Worm (Caenorhabditis elegans) whole organism, young adult: ENCODE measurements around the gene tbc-6.
A peak's percentile ranks its signal among the peaks of the same experiment; 100 is the strongest.

Source experiments
- B0035.1 ChIP-seq: sonication (generic microtip); optimal IDR thresholded peaks from 2 replicates; lab custom pipeline; 2016; ENCODE audit warnings: missing genetic modification characterization, mild to moderate bottlenecking, missing compliant biosample characterization, missing genotype, missing genetic modification reagents
- C06A6.2 ChIP-seq: fragments of 200-800 bp; sonication (Bioruptor generic); conservative IDR thresholded peaks from 2 replicates; pipeline ENCODE4 v1.3.6; 2022; ENCODE audit warnings: missing genetic modification characterization, missing compliant biosample characterization
- F22D6.2 ChIP-seq: sonication (generic microtip); optimal IDR thresholded peaks from 2 replicates; lab custom pipeline; 2016; ENCODE audit warnings: mild to moderate bottlenecking, missing genetic modification characterization, missing compliant biosample characterization
- F49E8.2 ChIP-seq: sonication (generic microtip); optimal IDR thresholded peaks from 3 replicates; lab custom pipeline; 2017; ENCODE audit warnings: missing genetic modification characterization, mild to moderate bottlenecking, missing compliant biosample characterization, antibody characterized with exemption, moderate library complexity; ENCODE audit not compliant: insufficient read depth
- F52B5.7 ChIP-seq: sonication (generic microtip); optimal IDR thresholded peaks from 2 replicates; lab custom pipeline; 2016; ENCODE audit warnings: mild to moderate bottlenecking, missing genetic modification characterization, missing compliant biosample characterization
- F57C9.4 ChIP-seq: sonication (generic microtip); optimal IDR thresholded peaks from 2 replicates; lab custom pipeline; 2017; ENCODE audit warnings: mild to moderate bottlenecking, missing genetic modification characterization, missing compliant biosample characterization
- K12H6.12 ChIP-seq: fragments of 200-800 bp; sonication (Bioruptor generic); optimal IDR thresholded peaks from 2 replicates; lab custom pipeline; 2018; ENCODE audit warnings: mild to moderate bottlenecking, missing genetic modification characterization, missing compliant biosample characterization
- T07F8.4 ChIP-seq: sonication (generic microtip); optimal IDR thresholded peaks from 2 replicates; lab custom pipeline; 2016; ENCODE audit warnings: mild to moderate bottlenecking, missing genetic modification characterization, moderate library complexity, missing compliant biosample characterization
- Y53F4B.3 ChIP-seq: fragments of 200-800 bp; sonication (Bioruptor generic); IDR thresholded peaks from 2 replicates; pipeline ENCODE4 v1.3.6; 2022; ENCODE audit warnings: missing genetic modification reagents, missing genetic modification characterization, missing compliant biosample characterization
- aptf-2 ChIP-seq: fragments of 200-800 bp; sonication (Bioruptor generic); conservative IDR thresholded peaks from 2 replicates; pipeline ENCODE4 v1.3.6; 2022; ENCODE audit warnings: missing genetic modification reagents, missing genetic modification characterization, missing compliant biosample characterization
- athp-1 ChIP-seq: sonication (generic microtip); optimal IDR thresholded peaks from 2 replicates; lab custom pipeline; 2017; ENCODE audit warnings: mild to moderate bottlenecking, missing genetic modification characterization, missing compliant biosample characterization
- cebp-2 ChIP-seq: fragments of 200-800 bp; sonication (Bioruptor generic); IDR thresholded peaks from 2 replicates; pipeline ENCODE4 v1.3.6; 2022; ENCODE audit warnings: missing genetic modification characterization, missing compliant biosample characterization
- ceh-27 ChIP-seq: fragments of 200-800 bp; sonication (Bioruptor generic); optimal IDR thresholded peaks from 2 replicates; lab custom pipeline; 2018; ENCODE audit warnings: mild to moderate bottlenecking, missing genetic modification characterization, moderate library complexity, missing compliant biosample characterization
- ceh-40 ChIP-seq: fragments of 200-800 bp; sonication (Bioruptor generic); IDR thresholded peaks from 2 replicates; pipeline ENCODE4 v1.3.6; 2022; ENCODE audit warnings: missing genetic modification characterization, missing compliant biosample characterization
- chd-7 ChIP-seq: sonication (generic microtip); optimal IDR thresholded peaks from 2 replicates; lab custom pipeline; 2016; ENCODE audit warnings: mild to moderate bottlenecking, missing genetic modification characterization, moderate library complexity, missing compliant biosample characterization
- die-1 ChIP-seq: sonication (generic microtip); optimal IDR thresholded peaks from 2 replicates; lab custom pipeline; 2016; ENCODE audit warnings: missing genotype, mild to moderate bottlenecking, missing genetic modification characterization, missing compliant biosample characterization
- egrh-3 ChIP-seq: fragments of 200-800 bp; sonication (Bioruptor generic); IDR thresholded peaks from 2 replicates; pipeline ENCODE4 v1.3.6; 2022; ENCODE audit warnings: missing genetic modification reagents, missing genetic modification characterization, missing compliant biosample characterization
- ets-4 ChIP-seq: fragments of 200-800 bp; sonication (Bioruptor generic); optimal IDR thresholded peaks from 2 replicates; lab custom pipeline; 2018; ENCODE audit warnings: mild to moderate bottlenecking, missing genetic modification characterization, missing compliant biosample characterization
- gei-17 ChIP-seq: fragments of 200-800 bp; sonication (Bioruptor generic); optimal IDR thresholded peaks from 2 replicates; lab custom pipeline; 2018; ENCODE audit warnings: mild to moderate bottlenecking, missing genetic modification characterization, missing compliant biosample characterization
- him-1 ChIP-seq: sonication (generic microtip); optimal IDR thresholded peaks from 2 replicates; lab custom pipeline; 2016; ENCODE audit warnings: missing genotype, missing genetic modification reagents, missing genetic modification characterization, missing compliant biosample characterization
- hmg-1.2 ChIP-seq: fragments of 200-800 bp; sonication (Bioruptor generic); IDR thresholded peaks from 2 replicates; pipeline ENCODE4 v1.3.6; 2022; ENCODE audit warnings: missing genetic modification reagents, missing genetic modification characterization, missing compliant biosample characterization
- hrde-1 ChIP-seq: sonication (generic microtip); optimal IDR thresholded peaks from 2 replicates; lab custom pipeline; 2016; ENCODE audit warnings: missing genetic modification characterization, mild to moderate bottlenecking, missing compliant biosample characterization, moderate library complexity, missing genotype, missing genetic modification reagents, borderline replicate concordance
- let-526 ChIP-seq: fragments of 200-800 bp; sonication (Bioruptor generic); IDR thresholded peaks from 2 replicates; pipeline ENCODE4 v1.3.6; 2022; ENCODE audit warnings: missing genetic modification reagents, missing genetic modification characterization, missing compliant biosample characterization
- let-607 ChIP-seq, 2 experiments: fragments of 200-800 bp in 1 of 2; sonication (Bioruptor generic) in 1 of 2; sonication (generic microtip) in 1 of 2; optimal IDR thresholded peaks; 2 replicates each; lab custom pipeline; 2016 to 2018; ENCODE audit warnings: mild to moderate bottlenecking in 2 of 2, missing compliant biosample characterization in 2 of 2, missing genetic modification characterization in 2 of 2, moderate library complexity in 2 of 2, missing genotype in 1 of 2
- lin-26 ChIP-seq: fragments of 200-800 bp; sonication (Bioruptor generic); IDR thresholded peaks from 2 replicates; pipeline ENCODE4 v1.3.6; 2022; ENCODE audit warnings: missing genetic modification reagents, missing genetic modification characterization, missing compliant biosample characterization
- lin-35 ChIP-seq, 3 experiments: fragments of 150-350 bp in 2 of 3; sonication (generic microtip) in 1 of 3; optimal IDR thresholded peaks; 2 replicates each; lab custom pipeline; 2014 to 2018; ENCODE audit warnings: missing biosample characterization in 3 of 3, missing genetic modification characterization in 3 of 3, missing genetic modification reagents in 3 of 3
- lin-40 ChIP-seq: sonication (generic microtip); optimal IDR thresholded peaks from 2 replicates; lab custom pipeline; 2016; ENCODE audit warnings: missing genetic modification characterization, mild to moderate bottlenecking, missing compliant biosample characterization, missing genotype, missing genetic modification reagents
- lsl-1 ChIP-seq: fragments of 200-800 bp; sonication (Bioruptor generic); optimal IDR thresholded peaks from 2 replicates; lab custom pipeline; 2018; ENCODE audit warnings: mild to moderate bottlenecking, missing genetic modification characterization, moderate library complexity, missing compliant biosample characterization
- madf-8 ChIP-seq: fragments of 200-800 bp; sonication (Bioruptor generic); conservative IDR thresholded peaks from 2 replicates; pipeline ENCODE4 v1.3.6; 2022; ENCODE audit warnings: missing genetic modification reagents, missing genetic modification characterization, missing compliant biosample characterization
- mxl-1 ChIP-seq: sonication (generic microtip); optimal IDR thresholded peaks from 2 replicates; lab custom pipeline; 2016; ENCODE audit warnings: missing genetic modification characterization, missing compliant biosample characterization
- nfyb-1 ChIP-seq: fragments of 200-800 bp; sonication (Bioruptor generic); IDR thresholded peaks from 2 replicates; pipeline ENCODE4 v1.3.6; 2022; ENCODE audit warnings: missing genetic modification reagents, missing genetic modification characterization, missing compliant biosample characterization
- nhr-80 ChIP-seq: sonication (generic microtip); optimal IDR thresholded peaks from 2 replicates; lab custom pipeline; 2016; ENCODE audit warnings: missing genetic modification characterization, missing compliant biosample characterization
- rcor-1 ChIP-seq: fragments of 200-800 bp; sonication (Bioruptor generic); IDR thresholded peaks from 2 replicates; pipeline ENCODE4 v1.3.6; 2022; ENCODE audit warnings: missing genetic modification reagents, missing genetic modification characterization, missing compliant biosample characterization
- rec-8 ChIP-seq, 2 experiments: sonication (generic microtip); optimal IDR thresholded peaks; 2 replicates each; lab custom pipeline; 2016; ENCODE audit warnings: mild to moderate bottlenecking in 2 of 2, missing genetic modification characterization in 2 of 2, missing genetic modification reagents in 2 of 2, missing genotype in 2 of 2, missing biosample characterization in 1 of 2, missing compliant biosample characterization in 1 of 2, moderate library complexity in 1 of 2
- repo-1 ChIP-seq: sonication (generic microtip); optimal IDR thresholded peaks from 2 replicates; lab custom pipeline; 2017; ENCODE audit warnings: mild to moderate bottlenecking, missing genetic modification characterization, missing compliant biosample characterization
- sea-2 ChIP-seq: fragments of 200-800 bp; sonication (Bioruptor generic); IDR thresholded peaks from 2 replicates; pipeline ENCODE4 v1.3.6; 2022; ENCODE audit warnings: missing genetic modification characterization, missing compliant biosample characterization
- somi-1 ChIP-seq: fragments of 200-800 bp; sonication (Bioruptor generic); optimal IDR thresholded peaks from 2 replicates; lab custom pipeline; 2018; ENCODE audit warnings: mild to moderate bottlenecking, missing genetic modification characterization, missing compliant biosample characterization
- sptf-2 ChIP-seq: fragments of 200-800 bp; sonication (Bioruptor generic); optimal IDR thresholded peaks from 2 replicates; lab custom pipeline; 2018; ENCODE audit warnings: mild to moderate bottlenecking, missing genetic modification characterization, missing compliant biosample characterization
- tbx-9 ChIP-seq: sonication (generic microtip); optimal IDR thresholded peaks from 2 replicates; lab custom pipeline; 2016; ENCODE audit warnings: borderline replicate concordance, missing genetic modification characterization, inconsistent platforms, missing compliant biosample characterization
- tlf-1 ChIP-seq: fragments of 200-800 bp; sonication (Bioruptor generic); optimal IDR thresholded peaks from 2 replicates; lab custom pipeline; 2018; ENCODE audit warnings: mild to moderate bottlenecking, missing genetic modification characterization, missing compliant biosample characterization
- zfh-2 ChIP-seq: fragments of 200-800 bp; sonication (Bioruptor generic); conservative IDR thresholded peaks from 2 replicates; pipeline ENCODE4 v1.3.6; 2022; ENCODE audit warnings: missing genetic modification reagents, missing genetic modification characterization, missing compliant biosample characterization
- ztf-26 ChIP-seq: sonication (generic microtip); optimal IDR thresholded peaks from 2 replicates; lab custom pipeline; 2017; ENCODE audit warnings: missing genetic modification characterization, missing compliant biosample characterization
- ztf-28 ChIP-seq: fragments of 200-800 bp; sonication (Bioruptor generic); IDR thresholded peaks from 2 replicates; pipeline ENCODE4 v1.3.6; 2022; ENCODE audit warnings: missing genetic modification reagents, missing genetic modification characterization, missing compliant biosample characterization
- ztf-6 ChIP-seq: fragments of 200-800 bp; sonication (Bioruptor generic); IDR thresholded peaks from 2 replicates; pipeline ENCODE4 v1.3.6; 2022; ENCODE audit warnings: missing genetic modification reagents, missing genetic modification characterization, missing compliant biosample characterization

Gene tbc-6

ce11 chrII:6845006-6845459 lies 2.9 kb upstream of the tbc-6 start:
- no peak for TF ChIP-seq die-1 (tag; lab: Kevin White, UChicago)
- TF ChIP-seq ceh-40 (GFP tag; lab: Robert Waterston, UW), result no peak
- no peak for TF ChIP-seq lin-35 (GFP tag; optimal IDR thresholded peaks at IDR 0.05; lab: Kevin White, UChicago)
- no peak for TF ChIP-seq Y53F4B.3 (GFP tag; lab: Robert Waterston, UW)
- no peak for TF ChIP-seq ets-4 (GFP tag; lab: Kevin White, UChicago)
- TF ChIP-seq gei-17 (GFP tag; lab: Kevin White, UChicago), result no peak
- no peak for TF ChIP-seq hmg-1.2

- no peak for TF ChIP-seq nhr-80 (tag; lab: Kevin White, UChicago)
- 0 out of 2 replicates have a peak, but pooled peaks have one; percentile 26 for TF ChIP-seq nfyb-1 (GFP tag; lab: Robert Waterston, UW)
- TF ChIP-seq rcor-1, result no peak
- no peak for TF ChIP-seq lin-35 (GFP tag; optimal IDR thresholded peaks at IDR 0.05; lab: Kevin White, UChicago)
- TF ChIP-seq sptf-2 (GFP tag; lab: Kevin White, UChicago), result no peak
- TF ChIP-seq F52B5.7 (tag; lab: Kevin White, UChicago), result no peak
- TF ChIP-seq cebp-2 (GFP tag; lab: Robert Waterston, UW), result no peak
- TF ChIP-seq F57C9.4, result no peak
- no peak for TF ChIP-seq athp-1 (tag; lab: Kevin White, UChicago)
- TF ChIP-seq lin-26 (GFP tag; lab: Robert Waterston, UW), result no peak
- peak; percentile 91 for TF ChIP-seq zfh-2 (GFP tag; lab: Robert Waterston, UW)
- TF ChIP-seq him-1 (tag; lab: Kevin White, UChicago), result no peak
- peak; percentile 47; the same call in 1 of the 2 replicates for TF ChIP-seq egrh-3 (GFP tag; lab: Robert Waterston, UW)
- TF ChIP-seq ceh-27, result no peak
- TF ChIP-seq die-1 (tag; lab: Kevin White, UChicago), result no peak
- TF ChIP-seq ztf-28 (GFP tag; lab: Robert Waterston, UW), result no peak
- no peak for TF ChIP-seq hrde-1 (tag; lab: Kevin White, UChicago)
- no peak for TF ChIP-seq somi-1 (GFP tag; lab: Kevin White, UChicago)
- peak; percentile 10 for TF ChIP-seq repo-1 (tag; lab: Kevin White, UChicago)
- no peak for TF ChIP-seq lin-40 (tag; lab: Kevin White, UChicago)
- no peak for TF ChIP-seq B0035.1
- no peak for TF ChIP-seq aptf-2 (GFP tag; lab: Robert Waterston, UW)
- no peak for TF ChIP-seq tlf-1 (GFP tag; lab: Kevin White, UChicago)
- no peak for TF ChIP-seq madf-8
Observed at ce11 chrII:6846723-6847122, 1.2 kb upstream of the tbc-6 start.

ce11 chrII:6849308-6849707 lies 1.4 kb downstream of the tbc-6 start:
- TF ChIP-seq die-1 (tag; lab: Kevin White, UChicago) (peak; percentile 36), lsl-1 (GFP tag; lab: Kevin White, UChicago) (no peak), cebp-2 (GFP tag; lab: Robert Waterston, UW) (no peak), rec-8 (tag; optimal IDR thresholded peaks at IDR 0.05; lab: Kevin White, UChicago) (no peak), gei-17 (GFP tag; lab: Kevin White, UChicago) (no peak), somi-1 (GFP tag; lab: Kevin White, UChicago) (peak; percentile 70), T07F8.4 (tag; lab: Kevin White, UChicago) (no peak), F49E8.2 (tag; lab: Kevin White, UChicago) (no peak), C06A6.2 (GFP tag; lab: Robert Waterston, UW) (peak; percentile 47), ztf-6 (GFP tag; lab: Robert Waterston, UW) (peak; percentile 57; the same call in 1 of the 2 replicates), hmg-1.2 (no peak), K12H6.12 (tag; lab: Kevin White, UChicago) (no peak), him-1 (tag; lab: Kevin White, UChicago) (no peak), F22D6.2 (tag; lab: Kevin White, UChicago) (no peak), mxl-1 (no peak), tbx-9 (tag; lab: Kevin White, UChicago) (no peak), sea-2 (no peak), let-526 (GFP tag; lab: Robert Waterston, UW) (no peak), let-607 (tag; optimal IDR thresholded peaks at IDR 0.05; lab: Kevin White, UChicago) (no peak), ceh-27 (no peak), ztf-26 (peak; percentile 33), chd-7 (peak; percentile 44), lin-35 (GFP tag; optimal IDR thresholded peaks at IDR 0.05; lab: Kevin White, UChicago) (no peak)
